Fruit fly (Drosophila melanogaster): ENCODE data around the gene CG42588.

Gene CG42588

DNA sequence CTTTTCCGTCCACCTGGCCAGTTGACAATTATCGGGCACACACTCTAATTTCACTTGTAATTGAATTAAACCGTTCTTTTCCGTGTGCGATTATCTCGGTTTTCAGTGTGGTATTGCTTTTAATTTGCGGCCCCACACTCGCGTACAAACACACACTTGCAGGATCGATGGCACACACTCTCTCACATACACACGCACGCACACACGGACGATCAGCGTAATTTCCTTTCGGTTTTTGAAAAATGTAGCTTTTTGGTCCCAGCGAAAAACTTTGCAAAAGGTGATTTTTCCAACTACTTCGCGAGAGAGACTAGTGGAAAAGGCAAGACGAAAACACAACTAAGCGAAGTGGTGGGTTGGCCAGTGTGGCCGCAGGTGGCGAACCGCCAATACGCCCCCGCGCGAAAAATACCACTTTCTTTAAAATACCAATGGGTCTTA is 9.3 kb upstream of the CG42588 start, which contains the start of gene Atg1 (continued):
- TF ChIP-seq Hmx (GFP tag; optimal IDR thresholded peaks at IDR 0.05) (no peak), MBD-R2 (GFP tag; IDR thresholded peaks at IDR 0.05) (peak; percentile 26; the same call in 1 of the 2 replicates), Fer1 (GFP tag; optimal IDR thresholded peaks at IDR 0.05) (peak; percentile 38), onecut (GFP tag; IDR thresholded peaks at IDR 0.05) (no peak; the same call in 1 of the 2 replicates), CG4328 (GFP tag; optimal IDR thresholded peaks at IDR 0.05) (no peak), mld (GFP tag; IDR thresholded peaks at IDR 0.05; ENCODE audit: partially characterized antibody) (no peak), nom (GFP tag; optimal IDR thresholded peaks at IDR 0.05) (peak; percentile 26), CG8089 (GFP tag; optimal IDR thresholded peaks at IDR 0.05) (no peak), wor (GFP tag; IDR thresholded peaks at IDR 0.05) (no peak), abd-A (tag; optimal IDR thresholded peaks at IDR 0.05) (no peak), CG33557 (GFP tag; optimal IDR thresholded peaks at IDR 0.05) (no peak), pum (GFP tag; optimal IDR thresholded peaks at IDR 0.05) (no peak), CG31365 (tag; optimal IDR thresholded peaks at IDR 0.05) (no peak), pnt (GFP tag; optimal IDR thresholded peaks at IDR 0.05) (no peak), repo (GFP tag; optimal IDR thresholded peaks at IDR 0.05) (no peak), Gug (GFP tag; IDR thresholded peaks at IDR 0.05) (no peak), Stat92E (GFP tag; optimal IDR thresholded peaks at IDR 0.05) (no peak), aop (GFP tag; IDR thresholded peaks at IDR 0.05) (0 out of 2 replicates have a peak, but pooled peaks have one; percentile 17), CG8765 (GFP tag; IDR thresholded peaks at IDR 0.05) (no peak), insv (GFP tag; optimal IDR thresholded peaks at IDR 0.05) (peak in 1 of 2 experiments; percentile 19), CG32767 (GFP tag; IDR thresholded peaks at IDR 0.05) (no peak), CG11723 (GFP tag; optimal IDR thresholded peaks at IDR 0.05) (no peak), CG1602 (GFP tag; optimal IDR thresholded peaks at IDR 0.05) (no peak), CG10431 (GFP tag; optimal IDR thresholded peaks at IDR 0.05) (no peak), CG30403 (GFP tag; optimal IDR thresholded peaks at IDR 0.05) (no peak), corto (GFP tag; optimal IDR thresholded peaks at IDR 0.05) (no peak), CG30431 (GFP tag; optimal IDR thresholded peaks at IDR 0.05) (no peak), CG13296 (GFP tag; optimal IDR thresholded peaks at IDR 0.05) (peak; percentile 11), CG17912 (GFP tag; optimal IDR thresholded peaks at IDR 0.05) (no peak), CG12299 (tag; optimal IDR thresholded peaks at IDR 0.05) (no peak), CG8290 (GFP tag; optimal IDR thresholded peaks at IDR 0.05) (peak; percentile 17), CG8290 (tag; optimal IDR thresholded peaks at IDR 0.05) (peak in 1 of 2 experiments; percentile 60), CG10462 (GFP tag; optimal IDR thresholded peaks at IDR 0.05) (no peak), Nf-YA (GFP tag; IDR thresholded peaks at IDR 0.05) (no peak), caup (GFP tag; optimal IDR thresholded peaks at IDR 0.05; ENCODE audit: severe bottlenecking) (peak; percentile 46), BtbVII (GFP tag; optimal IDR thresholded peaks at IDR 0.05) (no peak), Nf-YB (GFP tag; optimal IDR thresholded peaks at IDR 0.05) (no peak), CG11695 (GFP tag; IDR thresholded peaks at IDR 0.05) (0 out of 3 replicates have a peak, but pooled peaks have one; percentile 33), Fer3 (tag; optimal IDR thresholded peaks at IDR 0.05) (no peak), mirr (GFP tag; optimal IDR thresholded peaks at IDR 0.05) (peak; percentile 7), CG32532 (GFP tag; IDR thresholded peaks at IDR 0.05) (peak; percentile 13; the same call in 1 of the 2 replicates), Ada2b (GFP tag; IDR thresholded peaks at IDR 0.05) (no peak), chm (GFP tag; IDR thresholded peaks at IDR 0.05) (peak; percentile 66), sqz (GFP tag; optimal IDR thresholded peaks at IDR 0.05) (no peak), Ets65A (GFP tag) (no peak), hkb (optimal IDR thresholded peaks at IDR 0.05) (no peak), hkb (GFP tag; IDR thresholded peaks at IDR 0.05) (peak; percentile 8; the same call in 1 of the 2 replicates), gsb (GFP tag; IDR thresholded peaks at IDR 0.05) (no peak), Awh (GFP tag; IDR thresholded peaks at IDR 0.05) (no peak), mam (GFP tag; optimal IDR thresholded peaks at IDR 0.05) (no peak), eyg (GFP tag; optimal IDR thresholded peaks at IDR 0.05) (no peak), NFAT (GFP tag; IDR thresholded peaks at IDR 0.05) (peak; percentile 37; the same call in 1 of the 2 replicates)
